Worm (Caenorhabditis elegans) whole organism, L3 larva: ENCODE data around the gene B0252.11.

Experiments used
- aly-2 ChIP-seq: fragments of 150-350 bp; optimal IDR thresholded peaks from 2 replicates; lab custom pipeline; 2014; ENCODE audit warnings: missing biosample characterization, missing genetic modification characterization
- ceh-16 ChIP-seq: sonication (generic microtip); optimal IDR thresholded peaks from 2 replicates; lab custom pipeline; 2017; ENCODE audit warnings: missing biosample characterization, missing genetic modification characterization
- elt-2 ChIP-seq: sonication (generic microtip); optimal IDR thresholded peaks from 2 replicates; lab custom pipeline; 2016; ENCODE audit warnings: missing genetic modification reagents, mild to moderate bottlenecking, missing genetic modification characterization, missing compliant biosample characterization
- nhr-28 ChIP-seq: fragments of 150-350 bp; optimal IDR thresholded peaks from 2 replicates; lab custom pipeline; 2014; ENCODE audit warnings: missing biosample characterization, missing genetic modification characterization
- snpc-4 ChIP-seq: fragments of 150-350 bp; optimal IDR thresholded peaks from 2 replicates; lab custom pipeline; 2014; ENCODE audit warnings: missing biosample characterization, missing genetic modification characterization
- unc-62 ChIP-seq: fragments of 150-350 bp; sonication (generic microtip); optimal IDR thresholded peaks from 4 replicates; lab custom pipeline; 2014; ENCODE audit warnings: missing biosample characterization, missing genetic modification reagents, missing genetic modification characterization
- ztf-4 ChIP-seq: fragments of 150-350 bp; optimal IDR thresholded peaks from 2 replicates; lab custom pipeline; 2014; ENCODE audit warnings: missing biosample characterization, missing genetic modification characterization

DNA sequence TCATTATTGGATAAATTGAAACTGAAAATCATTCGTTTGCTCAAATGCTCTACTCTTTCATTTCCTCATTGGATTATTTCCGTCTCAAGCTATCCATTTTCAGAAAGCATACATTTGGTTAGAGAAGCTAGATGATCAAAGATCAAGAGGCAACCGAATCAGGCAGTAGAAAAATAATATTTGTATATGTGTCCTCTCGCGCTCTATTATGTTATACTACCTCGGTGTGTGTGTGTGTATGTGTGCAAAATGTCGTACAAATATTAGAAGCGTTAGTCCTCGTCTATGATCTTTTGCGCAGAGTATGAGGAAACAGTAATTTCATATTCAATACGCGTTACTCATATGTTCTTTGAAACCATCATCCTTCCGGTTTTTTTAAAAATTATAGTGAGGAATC, 19.4 kb upstream of the B0252.11 start:
- TF ChIP-seq elt-2 (tag; lab: Kevin White, UChicago) (no peak), nhr-28 (no peak), aly-2 (tag; lab: Kevin White, UChicago) (no peak), snpc-4 (no peak), ceh-16 (tag; lab: Kevin White, UChicago) (no peak), ztf-4 (tag; lab: Kevin White, UChicago) (no peak), unc-62 (no peak)
